Worm (Caenorhabditis elegans): ENCODE results near the gene lpr-3.
A peak's percentile ranks its signal among the peaks of the same experiment; 100 is the strongest.

lpr-3 gene

ce11 chrX:11057028-11057427, at the start of gene lpr-3:
Gene lpr-3, plus strand, starts transcription at chrX:11057401.
- TF ChIP-seq ztf-29 (GFP tag; IDR thresholded peaks at IDR 0.05) = no peak

ce11 chrX:11008052-11008451, 49.1 kb upstream of the lpr-3 start, which contains the start of gene del-5:
Gene del-5, minus strand, starts transcription at chrX:11008181.
- TF ChIP-seq flt-1 (GFP tag; IDR thresholded peaks at IDR 0.05) (no peak), cog-1 (tag; optimal IDR thresholded peaks at IDR 0.05) (no peak), ztf-29 (GFP tag; IDR thresholded peaks at IDR 0.05) (no peak), ref-1 (GFP tag; conservative IDR thresholded peaks at IDR 0.05) (no peak), ztf-23 (GFP tag; IDR thresholded peaks at IDR 0.05) (no peak), klf-2 (GFP tag; conservative IDR thresholded peaks at IDR 0.05) (no peak), tab-1 (GFP tag; IDR thresholded peaks at IDR 0.05) (no peak), T22C8.4 (GFP tag; IDR thresholded peaks at IDR 0.05) (no peak), med-1 (GFP tag; optimal IDR thresholded peaks at IDR 0.05; ENCODE audit: insufficient read depth) (no peak)

- no peak for TF ChIP-seq cog-1 (tag; optimal IDR thresholded peaks at IDR 0.05)
- TF ChIP-seq T22C8.4 (GFP tag; IDR thresholded peaks at IDR 0.05) = no peak
- TF ChIP-seq tab-1 (GFP tag; IDR thresholded peaks at IDR 0.05) = no peak
- no peak for TF ChIP-seq klf-2 (GFP tag; conservative IDR thresholded peaks at IDR 0.05)
- TF ChIP-seq flt-1 (GFP tag; IDR thresholded peaks at IDR 0.05) = no peak
- no peak for TF ChIP-seq ref-1 (GFP tag; conservative IDR thresholded peaks at IDR 0.05)
- TF ChIP-seq ztf-29 (GFP tag; IDR thresholded peaks at IDR 0.05) = no peak
Measured at ce11 chrX:11008954-11009353, 48.2 kb upstream of the lpr-3 start, which contains the start of gene ttr-31. Gene ttr-31, minus strand, starts transcription at chrX:11009054.

ce11 chrX:11010565-11010964, 46.6 kb upstream of the lpr-3 start, which contains the start of gene F58A3.4:
Gene F58A3.4, minus strand, starts transcription at chrX:11010665.
- TF ChIP-seq T22C8.4 (GFP tag; IDR thresholded peaks at IDR 0.05) (no peak), cog-1 (tag; optimal IDR thresholded peaks at IDR 0.05) (no peak), med-1 (GFP tag; optimal IDR thresholded peaks at IDR 0.05; ENCODE audit: insufficient read depth) (no peak), ztf-29 (GFP tag; IDR thresholded peaks at IDR 0.05) (no peak), ref-1 (GFP tag; conservative IDR thresholded peaks at IDR 0.05) (no peak), tab-1 (GFP tag; IDR thresholded peaks at IDR 0.05) (no peak), ztf-23 (GFP tag; IDR thresholded peaks at IDR 0.05) (no peak), flt-1 (GFP tag; IDR thresholded peaks at IDR 0.05) (no peak), klf-2 (GFP tag; conservative IDR thresholded peaks at IDR 0.05) (no peak)

ce11 chrX:11012337-11012736, 44.9 kb upstream of the lpr-3 start, which contains the start of gene F58A3.3:
Gene F58A3.3, plus strand, starts transcription at chrX:11012637.
- no peak for TF ChIP-seq ztf-29 (GFP tag; IDR thresholded peaks at IDR 0.05)
- no peak for TF ChIP-seq tab-1 (GFP tag; IDR thresholded peaks at IDR 0.05)
- no peak for TF ChIP-seq cog-1 (tag; optimal IDR thresholded peaks at IDR 0.05)
- TF ChIP-seq ref-1 (GFP tag; conservative IDR thresholded peaks at IDR 0.05) = no peak
- TF ChIP-seq ztf-23 (GFP tag; IDR thresholded peaks at IDR 0.05) = no peak
- no peak for TF ChIP-seq T22C8.4 (GFP tag; IDR thresholded peaks at IDR 0.05)
- no peak for TF ChIP-seq klf-2 (GFP tag; conservative IDR thresholded peaks at IDR 0.05)
- TF ChIP-seq med-1 (GFP tag; optimal IDR thresholded peaks at IDR 0.05; ENCODE audit: insufficient read depth) = no peak
- TF ChIP-seq flt-1 (GFP tag; IDR thresholded peaks at IDR 0.05) = no peak

- TF ChIP-seq flt-1 (GFP tag; IDR thresholded peaks at IDR 0.05) (no peak), ztf-23 (GFP tag; IDR thresholded peaks at IDR 0.05) (no peak), med-1 (GFP tag; optimal IDR thresholded peaks at IDR 0.05; ENCODE audit: insufficient read depth) (no peak), ztf-29 (GFP tag; IDR thresholded peaks at IDR 0.05) (no peak), klf-2 (GFP tag; conservative IDR thresholded peaks at IDR 0.05) (no peak)
Measured at ce11 chrX:11014394-11015280, 42.6 kb upstream of the lpr-3 start.

ce11 chrX:11016100-11016499, 41.1 kb upstream of the lpr-3 start, which contains the start of gene egl-15:
Gene egl-15, plus strand, starts transcription at chrX:11016400.
- TF ChIP-seq cog-1 (tag; optimal IDR thresholded peaks at IDR 0.05) (no peak), tab-1 (GFP tag; IDR thresholded peaks at IDR 0.05) (no peak), T22C8.4 (GFP tag; IDR thresholded peaks at IDR 0.05) (no peak), ref-1 (GFP tag; conservative IDR thresholded peaks at IDR 0.05) (no peak), med-1 (GFP tag; optimal IDR thresholded peaks at IDR 0.05; ENCODE audit: insufficient read depth) (no peak), ztf-23 (GFP tag; IDR thresholded peaks at IDR 0.05) (no peak), klf-2 (GFP tag; conservative IDR thresholded peaks at IDR 0.05) (no peak), ztf-29 (GFP tag; IDR thresholded peaks at IDR 0.05) (no peak), flt-1 (GFP tag; IDR thresholded peaks at IDR 0.05) (no peak)

ce11 chrX:11028617-11029016, 28.6 kb upstream of the lpr-3 start, which contains the start of gene ldb-1:
Gene ldb-1, plus strand, starts transcription at chrX:11028917.
- TF ChIP-seq med-1 (GFP tag; optimal IDR thresholded peaks at IDR 0.05; ENCODE audit: insufficient read depth) (no peak), ztf-29 (GFP tag; IDR thresholded peaks at IDR 0.05) (no peak), tab-1 (GFP tag; IDR thresholded peaks at IDR 0.05) (no peak), cog-1 (tag; optimal IDR thresholded peaks at IDR 0.05) (no peak), flt-1 (GFP tag; IDR thresholded peaks at IDR 0.05) (no peak), T22C8.4 (GFP tag; IDR thresholded peaks at IDR 0.05) (no peak), ref-1 (GFP tag; conservative IDR thresholded peaks at IDR 0.05) (no peak), ztf-23 (GFP tag; IDR thresholded peaks at IDR 0.05) (no peak), klf-2 (GFP tag; conservative IDR thresholded peaks at IDR 0.05) (no peak)

- TF ChIP-seq ztf-29 (GFP tag; IDR thresholded peaks at IDR 0.05) (peak; percentile 58; the same call in 1 of the 2 replicates), ref-1 (GFP tag; conservative IDR thresholded peaks at IDR 0.05) (0 out of 2 replicates have a peak, but pooled peaks have one; percentile 14), T22C8.4 (GFP tag; IDR thresholded peaks at IDR 0.05) (no peak), klf-2 (GFP tag; conservative IDR thresholded peaks at IDR 0.05) (no peak; the same call in 1 of the 2 replicates), ztf-23 (GFP tag; IDR thresholded peaks at IDR 0.05) (no peak), flt-1 (GFP tag; IDR thresholded peaks at IDR 0.05) (peak; percentile 74; the same call in 1 of the 2 replicates), tab-1 (GFP tag; IDR thresholded peaks at IDR 0.05) (no peak), cog-1 (tag; optimal IDR thresholded peaks at IDR 0.05) (peak; percentile 96), med-1 (GFP tag; optimal IDR thresholded peaks at IDR 0.05; ENCODE audit: insufficient read depth) (no peak)
Measured at ce11 chrX:11031047-11031695, 26.0 kb upstream of the lpr-3 start.
